Fruit fly (Drosophila melanogaster) whole organism, embryonic: ENCODE measurements around the gene CG2964.

Source experiments
- Bteb2 ChIP-seq: fragments of 200-800 bp; sonication (Bioruptor generic); optimal IDR thresholded peaks from 2 replicates; lab custom pipeline; 2016; ENCODE audit warnings: missing biosample characterization, missing genetic modification characterization
- CG18764 ChIP-seq: fragments of 200-800 bp; sonication (Bioruptor generic); optimal IDR thresholded peaks from 3 replicates; lab custom pipeline; 2016; ENCODE audit warnings: missing biosample characterization, missing genetic modification characterization
- CG6791 ChIP-seq: fragments of 200-800 bp; sonication (Bioruptor generic); IDR thresholded peaks from 3 replicates; pipeline ENCODE4 v1.3.6; 2022; ENCODE audit warnings: missing biosample characterization, missing genetic modification characterization; ENCODE audit not compliant: partially characterized antibody
- CG9876 ChIP-seq: fragments of 200-800 bp; sonication (Bioruptor generic); optimal IDR thresholded peaks from 2 replicates; lab custom pipeline; 2016; ENCODE audit warnings: missing biosample characterization, missing genetic modification characterization
- NFAT ChIP-seq: fragments of 200-800 bp; sonication (Bioruptor generic); IDR thresholded peaks from 2 replicates; pipeline ENCODE4 v1.3.6; 2022; ENCODE audit warnings: missing biosample characterization, missing genetic modification characterization
- Sry-β ChIP-seq: fragments of 200-800 bp; sonication (Bioruptor generic); optimal IDR thresholded peaks from 2 replicates; lab custom pipeline; 2018; ENCODE audit warnings: missing biosample characterization, mild to moderate bottlenecking, missing genetic modification characterization, moderate library complexity
- Taf1 ChIP-seq: fragments of 200-800 bp; sonication (Bioruptor generic); IDR thresholded peaks from 2 replicates; pipeline ENCODE4 v1.3.6; 2022; ENCODE audit warnings: missing biosample characterization, missing genetic modification characterization
- aop ChIP-seq: fragments of 200-800 bp; sonication (Bioruptor generic); IDR thresholded peaks from 2 replicates; pipeline ENCODE4 v1.3.6; 2022; ENCODE audit warnings: missing biosample characterization, missing genetic modification characterization
- bbx ChIP-seq: fragments of 200-800 bp; sonication (Bioruptor generic); IDR thresholded peaks from 2 replicates; pipeline ENCODE4 v1.3.6; 2022; ENCODE audit warnings: missing biosample characterization, missing genetic modification characterization; ENCODE audit not compliant: partially characterized antibody
- ham ChIP-seq: fragments of 200-800 bp; sonication (Bioruptor generic); IDR thresholded peaks from 2 replicates; pipeline ENCODE4 v1.3.6; 2022; ENCODE audit warnings: missing biosample characterization, missing genetic modification characterization
- schlank ChIP-seq: fragments of 200-800 bp; sonication (Bioruptor generic); optimal IDR thresholded peaks from 2 replicates; lab custom pipeline; 2018; ENCODE audit warnings: missing biosample characterization, mild to moderate bottlenecking, missing genetic modification characterization
- sisA ChIP-seq: fragments of 200-800 bp; sonication (Bioruptor generic); IDR thresholded peaks from 2 replicates; pipeline ENCODE4 v1.3.6; 2022; ENCODE audit warnings: missing biosample characterization, missing genetic modification characterization
- so ChIP-seq: fragments of 200-800 bp; sonication (Bioruptor generic); IDR thresholded peaks from 3 replicates; pipeline ENCODE4 v1.3.6; 2022; ENCODE audit warnings: missing biosample characterization, missing genetic modification characterization
- trh ChIP-seq: fragments of 200-800 bp; sonication (Bioruptor generic); optimal IDR thresholded peaks from 2 replicates; lab custom pipeline; 2016; ENCODE audit warnings: missing biosample characterization, missing genetic modification characterization

dm6 chr2L:2862621-2862962, 50.4 kb downstream of the CG2964 start:
- no peak for TF ChIP-seq CG18764 (GFP tag; lab: Kevin White, UChicago)
- TF ChIP-seq CG9876 (GFP tag; lab: Kevin White, UChicago) = no peak
- TF ChIP-seq Bteb2 (GFP tag; lab: Kevin White, UChicago) = no peak
- TF ChIP-seq schlank (tag; lab: Kevin White, UChicago) = no peak
- no peak for TF ChIP-seq ham (GFP tag; lab: Robert Waterston, UW)
- no peak; the same call in 2 of the 3 replicates for TF ChIP-seq CG6791 (GFP tag; lab: Robert Waterston, UW)
- no peak for TF ChIP-seq Taf1 (GFP tag; lab: Robert Waterston, UW)
- TF ChIP-seq trh = no peak
- no peak for TF ChIP-seq NFAT (GFP tag; lab: Robert Waterston, UW)
- TF ChIP-seq Sry-β (GFP tag; lab: Kevin White, UChicago) = no peak
- no peak for TF ChIP-seq aop (GFP tag; lab: Robert Waterston, UW)
- TF ChIP-seq so (GFP tag; lab: Robert Waterston, UW) = no peak
- TF ChIP-seq bbx = no peak
- TF ChIP-seq sisA = no peak
